Worm (Caenorhabditis elegans): Measurements from ENCODE around the gene Y43H11AL.1.

DNA sequence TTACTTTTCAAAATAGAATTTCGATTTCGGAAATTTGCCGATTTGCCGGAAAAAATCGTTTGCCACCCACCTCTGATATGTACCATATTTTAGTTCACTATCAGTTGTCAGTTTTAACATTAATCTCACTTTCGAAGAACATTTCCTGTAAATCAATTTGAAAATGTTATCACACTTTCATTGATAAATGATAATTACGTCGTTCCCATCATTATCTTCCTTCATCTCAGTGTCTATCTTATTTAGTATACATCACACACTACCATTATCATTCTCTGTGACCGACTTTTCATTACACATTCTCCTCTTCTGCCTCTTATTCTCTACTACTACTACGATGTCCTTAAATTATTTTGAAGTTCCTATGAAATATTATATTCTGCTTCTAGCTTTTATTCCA is 46.0 kb downstream of the Y43H11AL.1 start, which contains the start of gene T01D1.8:
- TF ChIP-seq pha-4 (tag; optimal IDR thresholded peaks at IDR 0.05): no peak
- TF ChIP-seq fkh-10 (GFP tag; optimal IDR thresholded peaks at IDR 0.05): no peak
- no peak for TF ChIP-seq nhr-12 (tag; optimal IDR thresholded peaks at IDR 0.05)
- no peak for TF ChIP-seq egl-5 (tag; optimal IDR thresholded peaks at IDR 0.05)
- TF ChIP-seq egl-27 (tag; optimal IDR thresholded peaks at IDR 0.05): no peak
